Fruit fly (Drosophila melanogaster): ENCODE data around the gene Tk.

Gene Tk

dm6 chr3R:11974631-11975030 is 30.6 kb downstream of the Tk start, which contains the start of gene Tango9 (continued):
- TF ChIP-seq CG6254 (GFP tag; optimal IDR thresholded peaks at IDR 0.05) (no peak), CG13624 (GFP tag; optimal IDR thresholded peaks at IDR 0.05) (peak; percentile 16), Mad (GFP tag; optimal IDR thresholded peaks at IDR 0.05) (no peak), bowl (GFP tag; IDR thresholded peaks at IDR 0.05) (no peak), CG2678 (tag; optimal IDR thresholded peaks at IDR 0.05) (no peak), Xrp1 (GFP tag; IDR thresholded peaks at IDR 0.05) (0 out of 2 replicates have a peak, but pooled peaks have one; percentile 25), Fer2 (tag; optimal IDR thresholded peaks at IDR 0.05) (no peak), fd3F (GFP tag; optimal IDR thresholded peaks at IDR 0.05) (no peak), CG10431 (GFP tag; optimal IDR thresholded peaks at IDR 0.05) (no peak), Med (GFP tag) (peak; percentile 63), fd64A (GFP tag; optimal IDR thresholded peaks at IDR 0.05) (no peak), Hsf (GFP tag; optimal IDR thresholded peaks at IDR 0.05) (peak; percentile 9), ci (GFP tag; IDR thresholded peaks at IDR 0.05) (peak; percentile 62; the same call in 2 of the 3 replicates), CG6791 (GFP tag; IDR thresholded peaks at IDR 0.05; ENCODE audit: partially characterized antibody) (no peak), trem (tag; optimal IDR thresholded peaks at IDR 0.05) (peak; percentile 63), btn (GFP tag; optimal IDR thresholded peaks at IDR 0.05) (no peak), Hmr (GFP tag; optimal IDR thresholded peaks at IDR 0.05) (peak; percentile 52), ind (GFP tag; optimal IDR thresholded peaks at IDR 0.05) (no peak), Sry-δ (GFP tag; optimal IDR thresholded peaks at IDR 0.05) (peak; percentile 44), Optix (GFP tag; IDR thresholded peaks at IDR 0.05) (no peak), PHDP (tag; optimal IDR thresholded peaks at IDR 0.05) (no peak), gcm2 (GFP tag; optimal IDR thresholded peaks at IDR 0.05) (no peak), CG10543 (GFP tag; optimal IDR thresholded peaks at IDR 0.05) (no peak), E2f2 (GFP tag; IDR thresholded peaks at IDR 0.05) (peak; percentile 93), lmd (GFP tag; IDR thresholded peaks at IDR 0.05) (no peak), CG8290 (GFP tag; optimal IDR thresholded peaks at IDR 0.05) (no peak), CG8290 (tag; optimal IDR thresholded peaks at IDR 0.05) (peak in 1 of 2 experiments; percentile 36), crc (GFP tag; optimal IDR thresholded peaks at IDR 0.05) (no peak), Deaf1 (tag; optimal IDR thresholded peaks at IDR 0.05) (no peak), NFAT (GFP tag; IDR thresholded peaks at IDR 0.05) (no peak), hkb (optimal IDR thresholded peaks at IDR 0.05) (no peak), hkb (GFP tag; IDR thresholded peaks at IDR 0.05) (no peak), mam (GFP tag; optimal IDR thresholded peaks at IDR 0.05) (no peak), CG14667 (GFP tag; IDR thresholded peaks at IDR 0.05) (no peak), Opbp (GFP tag; IDR thresholded peaks at IDR 0.05; ENCODE audit: partially characterized antibody) (no peak), CG9817 (tag; optimal IDR thresholded peaks at IDR 0.05) (no peak), CG3163 (GFP tag; optimal IDR thresholded peaks at IDR 0.05) (no peak), wor (GFP tag; IDR thresholded peaks at IDR 0.05) (no peak), CG12744 (GFP tag; optimal IDR thresholded peaks at IDR 0.05) (no peak), gsb-n (tag; optimal IDR thresholded peaks at IDR 0.05) (no peak), emc (GFP tag; optimal IDR thresholded peaks at IDR 0.05) (no peak), jumu (GFP tag; optimal IDR thresholded peaks at IDR 0.05) (no peak), Stat92E (GFP tag; optimal IDR thresholded peaks at IDR 0.05) (no peak), HmgD (GFP tag; optimal IDR thresholded peaks at IDR 0.05) (no peak), CG7786 (GFP tag; optimal IDR thresholded peaks at IDR 0.05) (no peak), Fer1 (GFP tag; optimal IDR thresholded peaks at IDR 0.05) (peak; percentile 22), p53 (GFP tag; optimal IDR thresholded peaks at IDR 0.05) (peak; percentile 9), pzg (GFP tag; optimal IDR thresholded peaks at IDR 0.05) (peak; percentile 87), CG8359 (GFP tag; optimal IDR thresholded peaks at IDR 0.05; ENCODE audit: borderline replicate concordance) (no peak), CG14860 (GFP tag; IDR thresholded peaks at IDR 0.05; ENCODE audit: partially characterized antibody) (no peak), CG32532 (GFP tag; IDR thresholded peaks at IDR 0.05) (no peak), cad (GFP tag; optimal IDR thresholded peaks at IDR 0.05) (no peak)
